Worm (Caenorhabditis elegans) whole organism, L2 larva: ENCODE measurements around the gene mksr-1.

Experiments used
- C34F6.9 ChIP-seq: fragments of 150-350 bp; optimal IDR thresholded peaks from 2 replicates; lab custom pipeline; 2014; ENCODE audit warnings: missing biosample characterization, missing genetic modification characterization
- F13H6.1 ChIP-seq: sonication (generic microtip); optimal IDR thresholded peaks from 2 replicates; lab custom pipeline; 2016; ENCODE audit warnings: missing genetic modification characterization, missing compliant biosample characterization
- R02D3.7 ChIP-seq: fragments of 150-350 bp; optimal IDR thresholded peaks from 2 replicates; lab custom pipeline; 2014; ENCODE audit warnings: missing biosample characterization, missing genetic modification characterization
- Y55F3AM.14 ChIP-seq: fragments of 200-800 bp; sonication (Bioruptor generic); optimal IDR thresholded peaks from 2 replicates; lab custom pipeline; 2018; ENCODE audit warnings: mild to moderate bottlenecking, missing genetic modification characterization, missing compliant biosample characterization
- ZK546.5 ChIP-seq: sonication (generic microtip); optimal IDR thresholded peaks from 2 replicates; lab custom pipeline; 2017; ENCODE audit warnings: missing biosample characterization, missing genetic modification characterization
- alr-1 ChIP-seq: fragments of 150-350 bp; optimal IDR thresholded peaks from 2 replicates; lab custom pipeline; 2014; ENCODE audit warnings: missing biosample characterization, missing genetic modification characterization
- aly-2 ChIP-seq: fragments of 150-350 bp; optimal IDR thresholded peaks from 2 replicates; lab custom pipeline; 2014; ENCODE audit warnings: missing biosample characterization, missing genetic modification characterization
- blmp-1 ChIP-seq: sonication (generic microtip); optimal IDR thresholded peaks from 2 replicates; lab custom pipeline; 2017; ENCODE audit warnings: missing genetic modification characterization, mild to moderate bottlenecking, missing compliant biosample characterization, antibody characterized with exemption, moderate library complexity; ENCODE audit not compliant: insufficient read depth
- ceh-16 ChIP-seq: fragments of 150-350 bp; optimal IDR thresholded peaks from 2 replicates; lab custom pipeline; 2014; ENCODE audit warnings: missing biosample characterization, missing genetic modification characterization
- ceh-82 ChIP-seq: fragments of 150-350 bp; optimal IDR thresholded peaks from 2 replicates; lab custom pipeline; 2014; ENCODE audit warnings: missing biosample characterization, missing genetic modification characterization
- crh-2 ChIP-seq: sonication (generic microtip); optimal IDR thresholded peaks from 2 replicates; lab custom pipeline; 2017; ENCODE audit warnings: missing biosample characterization, missing genetic modification characterization
- dmd-4 ChIP-seq: sonication (generic microtip); optimal IDR thresholded peaks from 2 replicates; lab custom pipeline; 2017; ENCODE audit warnings: missing biosample characterization, missing genetic modification characterization
- egl-27 ChIP-seq: sonication (generic microtip); optimal IDR thresholded peaks from 3 replicates; lab custom pipeline; 2017; ENCODE audit warnings: missing biosample characterization, missing genetic modification reagents, missing genetic modification characterization
- elt-1 ChIP-seq: fragments of 150-350 bp; optimal IDR thresholded peaks from 2 replicates; lab custom pipeline; 2014; ENCODE audit warnings: missing biosample characterization, missing genetic modification characterization
- elt-3 ChIP-seq: sonication (generic microtip); optimal IDR thresholded peaks from 2 replicates; lab custom pipeline; 2017; ENCODE audit warnings: missing biosample characterization, missing genetic modification characterization
- fos-1 ChIP-seq: fragments of 150-350 bp; optimal IDR thresholded peaks from 2 replicates; lab custom pipeline; 2014; ENCODE audit warnings: missing biosample characterization, missing genetic modification characterization
- lin-11 ChIP-seq: fragments of 150-350 bp; sonication (generic microtip); optimal IDR thresholded peaks from 2 replicates; lab custom pipeline; 2014; ENCODE audit warnings: missing biosample characterization, missing genetic modification characterization, inconsistent platforms, mixed read lengths
- lin-39 ChIP-seq: fragments of 150-350 bp; optimal IDR thresholded peaks from 2 replicates; lab custom pipeline; 2014; ENCODE audit warnings: missing biosample characterization, missing genetic modification reagents, missing genetic modification characterization
- lsy-2 ChIP-seq, 2 experiments: fragments of 150-350 bp in 1 of 2; sonication (generic microtip) in 1 of 2; optimal IDR thresholded peaks; 2 replicates each; lab custom pipeline; 2014 to 2017; ENCODE audit warnings: missing biosample characterization in 2 of 2, missing genetic modification characterization in 2 of 2
- nhr-11 ChIP-seq: fragments of 150-350 bp; optimal IDR thresholded peaks from 2 replicates; lab custom pipeline; 2014; ENCODE audit warnings: missing biosample characterization, missing genetic modification characterization
- nhr-12 ChIP-seq: fragments of 150-350 bp; optimal IDR thresholded peaks from 2 replicates; lab custom pipeline; 2014; ENCODE audit warnings: missing biosample characterization, missing genetic modification characterization
- nhr-129 ChIP-seq: fragments of 150-350 bp; optimal IDR thresholded peaks from 2 replicates; lab custom pipeline; 2014; ENCODE audit warnings: missing biosample characterization, missing genetic modification characterization
- nhr-21 ChIP-seq: fragments of 150-350 bp; optimal IDR thresholded peaks from 2 replicates; lab custom pipeline; 2014; ENCODE audit warnings: missing biosample characterization, missing genetic modification characterization
- nhr-237 ChIP-seq: fragments of 150-350 bp; optimal IDR thresholded peaks from 2 replicates; lab custom pipeline; 2014; ENCODE audit warnings: missing biosample characterization, missing genetic modification characterization
- nhr-6 ChIP-seq: fragments of 150-350 bp; optimal IDR thresholded peaks from 2 replicates; lab custom pipeline; 2014; ENCODE audit warnings: missing biosample characterization, missing genetic modification characterization
- nhr-77 ChIP-seq: fragments of 150-350 bp; optimal IDR thresholded peaks from 2 replicates; lab custom pipeline; 2014; ENCODE audit warnings: missing biosample characterization, missing genetic modification characterization
- peb-1 ChIP-seq: fragments of 150-350 bp; optimal IDR thresholded peaks from 2 replicates; lab custom pipeline; 2014; ENCODE audit warnings: missing biosample characterization, missing genetic modification characterization
- sem-4 ChIP-seq: fragments of 150-350 bp; optimal IDR thresholded peaks from 2 replicates; lab custom pipeline; 2014; ENCODE audit warnings: missing biosample characterization, missing genetic modification reagents, missing genetic modification characterization
- skn-1 ChIP-seq: sonication (generic microtip); optimal IDR thresholded peaks from 2 replicates; lab custom pipeline; 2017; ENCODE audit warnings: missing biosample characterization, missing genetic modification characterization
- sma-3 ChIP-seq: sonication (generic microtip); optimal IDR thresholded peaks from 2 replicates; lab custom pipeline; 2016; ENCODE audit warnings: missing genetic modification reagents, missing genetic modification characterization, missing compliant biosample characterization
- sma-9 ChIP-seq, 2 experiments: fragments of 150-350 bp in 1 of 2; sonication (generic microtip) in 1 of 2; optimal IDR thresholded peaks; 2 replicates each; lab custom pipeline; 2014 to 2016; ENCODE audit warnings: missing genetic modification characterization in 2 of 2, mild to moderate bottlenecking in 1 of 2, missing biosample characterization in 1 of 2, missing compliant biosample characterization in 1 of 2, missing genetic modification reagents in 1 of 2, moderate library complexity in 1 of 2
- snpc-4 ChIP-seq: fragments of 150-350 bp; optimal IDR thresholded peaks from 2 replicates; lab custom pipeline; 2014; ENCODE audit warnings: missing biosample characterization, missing genetic modification characterization
- unc-39 ChIP-seq: fragments of 150-350 bp; optimal IDR thresholded peaks from 2 replicates; lab custom pipeline; 2014; ENCODE audit warnings: missing biosample characterization, missing genetic modification characterization
- unc-62 ChIP-seq: fragments of 150-350 bp; optimal IDR thresholded peaks from 2 replicates; lab custom pipeline; 2014; ENCODE audit warnings: missing biosample characterization, missing genetic modification reagents, missing genetic modification characterization
- zag-1 ChIP-seq: fragments of 150-350 bp; optimal IDR thresholded peaks from 2 replicates; lab custom pipeline; 2014; ENCODE audit warnings: missing biosample characterization, missing genetic modification characterization
- ztf-1 ChIP-seq: fragments of 200-800 bp; sonication (Bioruptor generic); conservative IDR thresholded peaks from 2 replicates; pipeline ENCODE4 v1.3.6; 2022; ENCODE audit warnings: missing genetic modification characterization, missing compliant biosample characterization
- ztf-11 ChIP-seq: sonication (generic microtip); optimal IDR thresholded peaks from 2 replicates; lab custom pipeline; 2017; ENCODE audit warnings: missing biosample characterization, missing genetic modification characterization
- ztf-4 ChIP-seq: fragments of 150-350 bp; optimal IDR thresholded peaks from 2 replicates; lab custom pipeline; 2014; ENCODE audit warnings: missing biosample characterization, missing genetic modification characterization

mksr-1 gene

ce11 chrX:1085000-1085399 is 16.1 kb upstream of the mksr-1 start:
- no peak for TF ChIP-seq peb-1 (tag; lab: Kevin White, UChicago)
- TF ChIP-seq nhr-12 (tag; lab: Kevin White, UChicago) = no peak
- no peak for TF ChIP-seq C34F6.9 (tag; lab: Kevin White, UChicago)
- TF ChIP-seq nhr-237 (tag; lab: Kevin White, UChicago) = no peak
- TF ChIP-seq sem-4 (tag; lab: Kevin White, UChicago) = no peak
- TF ChIP-seq dmd-4 (tag; lab: Kevin White, UChicago) = no peak
- no peak for TF ChIP-seq F13H6.1 (tag; lab: Kevin White, UChicago)
- no peak for TF ChIP-seq elt-1
- no peak for TF ChIP-seq skn-1 (tag; lab: Kevin White, UChicago)
- no peak for TF ChIP-seq lsy-2 (tag; optimal IDR thresholded peaks at IDR 0.05; lab: Kevin White, UChicago)
- TF ChIP-seq snpc-4 = no peak
- TF ChIP-seq zag-1 (tag; lab: Kevin White, UChicago) = no peak
- TF ChIP-seq crh-2 = no peak
- no peak for TF ChIP-seq ZK546.5 (tag; lab: Kevin White, UChicago)
- TF ChIP-seq lin-39 (tag; lab: Kevin White, UChicago) = no peak
- TF ChIP-seq nhr-77 = no peak
- TF ChIP-seq nhr-21 = no peak

ce11 chrX:1081927-1082326 is 13.0 kb upstream of the mksr-1 start:
- no peak for TF ChIP-seq ztf-1 (GFP tag; lab: Robert Waterston, UW)
- no peak for TF ChIP-seq unc-62 (GFP tag; lab: Kevin White, UChicago)
- no peak for TF ChIP-seq ceh-82 (tag; lab: Kevin White, UChicago)
- TF ChIP-seq crh-2 = no peak
- peak; percentile 6 for TF ChIP-seq C34F6.9 (tag; lab: Kevin White, UChicago)
- TF ChIP-seq Y55F3AM.14 (GFP tag; lab: Kevin White, UChicago) = no peak
- TF ChIP-seq blmp-1 (tag; lab: Kevin White, UChicago) = no peak
- TF ChIP-seq F13H6.1 (tag; lab: Kevin White, UChicago) = peak; percentile 71
- TF ChIP-seq sma-9 (GFP tag; optimal IDR thresholded peaks at IDR 0.05; lab: Kevin White, UChicago) = peak; percentile 48
- TF ChIP-seq sma-9 (tag; optimal IDR thresholded peaks at IDR 0.05; lab: Kevin White, UChicago) = no peak
- no peak for TF ChIP-seq sem-4 (tag; lab: Kevin White, UChicago)
- TF ChIP-seq egl-27 (tag; lab: Kevin White, UChicago) = no peak
- TF ChIP-seq ZK546.5 (tag; lab: Kevin White, UChicago) = no peak
- no peak for TF ChIP-seq aly-2 (tag; lab: Kevin White, UChicago)
- no peak for TF ChIP-seq dmd-4 (tag; lab: Kevin White, UChicago)
- TF ChIP-seq unc-39 (tag; lab: Kevin White, UChicago) = no peak
- TF ChIP-seq nhr-77 = no peak
- TF ChIP-seq elt-3 (tag; lab: Kevin White, UChicago) = no peak
- no peak for TF ChIP-seq sma-3 (GFP tag; lab: Kevin White, UChicago)
- TF ChIP-seq nhr-237 (tag; lab: Kevin White, UChicago) = no peak

ce11 chrX:1080549-1080948 is 11.6 kb upstream of the mksr-1 start, which contains the start of gene pfn-3:
Gene pfn-3 (minus strand): TSS chrX:1080649.
- TF ChIP-seq lin-11 (tag; lab: Kevin White, UChicago) (no peak), elt-1 (no peak), nhr-129 (tag; lab: Kevin White, UChicago) (peak; percentile 48), sma-3 (GFP tag; lab: Kevin White, UChicago) (no peak), sma-9 (GFP tag; optimal IDR thresholded peaks at IDR 0.05; lab: Kevin White, UChicago) (peak; percentile 50), sma-9 (tag; optimal IDR thresholded peaks at IDR 0.05; lab: Kevin White, UChicago) (no peak), ceh-82 (tag; lab: Kevin White, UChicago) (no peak), fos-1 (tag; lab: Kevin White, UChicago) (no peak), C34F6.9 (tag; lab: Kevin White, UChicago) (peak; percentile 9), skn-1 (tag; lab: Kevin White, UChicago) (no peak), elt-3 (tag; lab: Kevin White, UChicago) (no peak)

- no peak for TF ChIP-seq alr-1 (tag; lab: Kevin White, UChicago)
- no peak for TF ChIP-seq dmd-4 (tag; lab: Kevin White, UChicago)
- no peak for TF ChIP-seq Y55F3AM.14 (GFP tag; lab: Kevin White, UChicago)
- no peak for TF ChIP-seq lin-39 (tag; lab: Kevin White, UChicago)
- TF ChIP-seq lsy-2 (tag; optimal IDR thresholded peaks at IDR 0.05; lab: Kevin White, UChicago) = no peak
- TF ChIP-seq nhr-11 (tag; lab: Kevin White, UChicago) = no peak
- no peak for TF ChIP-seq ztf-4 (tag; lab: Kevin White, UChicago)
- TF ChIP-seq nhr-6 (tag; lab: Kevin White, UChicago) = no peak
- TF ChIP-seq elt-3 (tag; lab: Kevin White, UChicago) = no peak
- no peak for TF ChIP-seq ceh-16 (tag; lab: Kevin White, UChicago)
- TF ChIP-seq ZK546.5 (tag; lab: Kevin White, UChicago) = no peak
- no peak for TF ChIP-seq lin-11 (tag; lab: Kevin White, UChicago)
- TF ChIP-seq elt-1 = no peak
- no peak for TF ChIP-seq R02D3.7 (tag; lab: Kevin White, UChicago)
- TF ChIP-seq nhr-237 (tag; lab: Kevin White, UChicago) = no peak
- TF ChIP-seq skn-1 (tag; lab: Kevin White, UChicago) = no peak
- TF ChIP-seq crh-2 = no peak
- no peak for TF ChIP-seq ztf-11
- no peak for TF ChIP-seq F13H6.1 (tag; lab: Kevin White, UChicago)
- no peak for TF ChIP-seq fos-1 (tag; lab: Kevin White, UChicago)
- TF ChIP-seq, all 48 proteins: peak for 0
These were observed 3.2 kb upstream of the mksr-1 start, which contains the start of gene lim-6 for ce11 chrX:1072152-1072551. Gene lim-6 (plus strand): TSS chrX:1072452.
